Worm (Caenorhabditis elegans) whole organism, mixed stage, embryonic: Measurements from ENCODE around the gene Y60A3A.19.

ENCODE experiments used
- M03D4.4 ChIP-seq: sonication (generic microtip); optimal IDR thresholded peaks from 2 replicates; lab custom pipeline; 2017; ENCODE audit warnings: mild to moderate bottlenecking, missing genetic modification characterization, missing compliant biosample characterization
- blmp-1 ChIP-seq: fragments of 150-350 bp; optimal IDR thresholded peaks from 2 replicates; lab custom pipeline; 2014; ENCODE audit warnings: missing biosample characterization, missing genetic modification characterization
- ceh-39 ChIP-seq: fragments of 150-350 bp; optimal IDR thresholded peaks from 2 replicates; lab custom pipeline; 2014; ENCODE audit warnings: missing biosample characterization, missing genetic modification characterization
- ceh-43 ChIP-seq: fragments of 200-800 bp; sonication (Bioruptor generic); optimal IDR thresholded peaks from 2 replicates; lab custom pipeline; 2018; ENCODE audit warnings: mild to moderate bottlenecking, missing genetic modification characterization, moderate library complexity, missing compliant biosample characterization
- ceh-83 ChIP-seq: fragments of 200-800 bp; sonication (Bioruptor generic); optimal IDR thresholded peaks from 2 replicates; lab custom pipeline; 2018; ENCODE audit warnings: mild to moderate bottlenecking, missing genetic modification characterization, missing compliant biosample characterization
- ces-1 ChIP-seq: fragments of 150-350 bp; optimal IDR thresholded peaks from 2 replicates; lab custom pipeline; 2014; ENCODE audit warnings: missing biosample characterization, missing genetic modification reagents, missing genetic modification characterization
- cnd-1 ChIP-seq: fragments of 200-800 bp; sonication (Bioruptor generic); optimal IDR thresholded peaks from 2 replicates; lab custom pipeline; 2018; ENCODE audit warnings: mild to moderate bottlenecking, missing genetic modification characterization, missing compliant biosample characterization
- drap-1 ChIP-seq: fragments of 200-800 bp; sonication (Bioruptor generic); optimal IDR thresholded peaks from 3 replicates; lab custom pipeline; 2018; ENCODE audit warnings: mild to moderate bottlenecking, missing genetic modification characterization, missing compliant biosample characterization
- elt-1 ChIP-seq: sonication (generic microtip); optimal IDR thresholded peaks from 2 replicates; lab custom pipeline; 2017; ENCODE audit warnings: missing genetic modification characterization, mild to moderate bottlenecking, missing compliant biosample characterization, antibody characterized with exemption, moderate library complexity, borderline replicate concordance; ENCODE audit not compliant: insufficient read depth
- elt-3 ChIP-seq: fragments of 150-350 bp; optimal IDR thresholded peaks from 2 replicates; lab custom pipeline; 2014; ENCODE audit warnings: missing biosample characterization, missing genetic modification characterization
- flh-1 ChIP-seq: fragments of 200-800 bp; sonication (Bioruptor generic); optimal IDR thresholded peaks from 2 replicates; lab custom pipeline; 2018; ENCODE audit warnings: mild to moderate bottlenecking, missing genetic modification characterization, moderate library complexity, missing compliant biosample characterization
- ham-2 ChIP-seq: fragments of 200-800 bp; sonication (Bioruptor generic); optimal IDR thresholded peaks from 2 replicates; lab custom pipeline; 2018; ENCODE audit warnings: mild to moderate bottlenecking, missing genetic modification characterization, missing compliant biosample characterization
- hlh-1 ChIP-seq: fragments of 150-350 bp; optimal IDR thresholded peaks from 2 replicates; lab custom pipeline; 2014; ENCODE audit warnings: missing biosample characterization, missing genetic modification reagents, missing genetic modification characterization
- lin-13 ChIP-seq: fragments of 150-350 bp; optimal IDR thresholded peaks from 2 replicates; lab custom pipeline; 2014; ENCODE audit warnings: missing biosample characterization, missing genetic modification characterization
- lin-32 ChIP-seq: fragments of 200-800 bp; sonication (Bioruptor generic); optimal IDR thresholded peaks from 2 replicates; lab custom pipeline; 2018; ENCODE audit warnings: mild to moderate bottlenecking, missing genetic modification characterization, missing compliant biosample characterization
- lsy-2 ChIP-seq: fragments of 150-350 bp; optimal IDR thresholded peaks from 2 replicates; lab custom pipeline; 2014; ENCODE audit warnings: missing biosample characterization, missing genetic modification characterization
- mab-5 ChIP-seq: fragments of 150-350 bp; optimal IDR thresholded peaks from 2 replicates; lab custom pipeline; 2014; ENCODE audit warnings: missing biosample characterization, missing genetic modification characterization
- mep-1 ChIP-seq: fragments of 150-350 bp; optimal IDR thresholded peaks from 2 replicates; lab custom pipeline; 2017; ENCODE audit warnings: missing biosample characterization, missing genetic modification reagents, missing genetic modification characterization, inconsistent platforms
- mls-2 ChIP-seq: sonication (generic microtip); optimal IDR thresholded peaks from 2 replicates; lab custom pipeline; 2016; ENCODE audit warnings: mild to moderate bottlenecking, missing genetic modification characterization, moderate library complexity, missing compliant biosample characterization
- nhr-12 ChIP-seq: fragments of 150-350 bp; optimal IDR thresholded peaks from 2 replicates; lab custom pipeline; 2014; ENCODE audit warnings: missing biosample characterization, missing genetic modification characterization
- nhr-76 ChIP-seq: sonication (generic microtip); optimal IDR thresholded peaks from 2 replicates; lab custom pipeline; 2017; ENCODE audit warnings: missing biosample characterization, missing genetic modification characterization
- sem-2 ChIP-seq: fragments of 200-800 bp; sonication (Bioruptor generic); optimal IDR thresholded peaks from 2 replicates; lab custom pipeline; 2018; ENCODE audit warnings: mild to moderate bottlenecking, missing genetic modification characterization, missing compliant biosample characterization
- snpc-4 ChIP-seq: fragments of 150-350 bp; optimal IDR thresholded peaks from 2 replicates; lab custom pipeline; 2014; ENCODE audit warnings: missing biosample characterization, missing genetic modification characterization
- sptf-1 ChIP-seq: sonication (generic microtip); optimal IDR thresholded peaks from 2 replicates; lab custom pipeline; 2017; ENCODE audit warnings: mild to moderate bottlenecking, missing genetic modification characterization, moderate library complexity, missing compliant biosample characterization
- tbx-8 ChIP-seq: fragments of 200-800 bp; sonication (Bioruptor generic); optimal IDR thresholded peaks from 2 replicates; lab custom pipeline; 2018; ENCODE audit warnings: mild to moderate bottlenecking, missing genetic modification characterization, moderate library complexity, missing compliant biosample characterization
- unc-120 ChIP-seq: sonication (generic microtip); optimal IDR thresholded peaks from 2 replicates; lab custom pipeline; 2017; ENCODE audit warnings: missing genetic modification characterization, missing compliant biosample characterization; ENCODE audit not compliant: poor library complexity, severe bottlenecking
- unc-39 ChIP-seq: fragments of 150-350 bp; optimal IDR thresholded peaks from 2 replicates; lab custom pipeline; 2014; ENCODE audit warnings: missing biosample characterization, missing genetic modification characterization
- unc-62 ChIP-seq: fragments of 150-350 bp; optimal IDR thresholded peaks from 2 replicates; lab custom pipeline; 2014; ENCODE audit warnings: missing biosample characterization, missing genetic modification reagents, missing genetic modification characterization
- zip-8 ChIP-seq: fragments of 150-350 bp; optimal IDR thresholded peaks from 2 replicates; lab custom pipeline; 2014; ENCODE audit warnings: missing biosample characterization, missing genetic modification characterization
- ztf-11 ChIP-seq: fragments of 150-350 bp; optimal IDR thresholded peaks from 2 replicates; lab custom pipeline; 2014; ENCODE audit warnings: missing biosample characterization, missing genetic modification characterization

Y60A3A.19 gene

DNA sequence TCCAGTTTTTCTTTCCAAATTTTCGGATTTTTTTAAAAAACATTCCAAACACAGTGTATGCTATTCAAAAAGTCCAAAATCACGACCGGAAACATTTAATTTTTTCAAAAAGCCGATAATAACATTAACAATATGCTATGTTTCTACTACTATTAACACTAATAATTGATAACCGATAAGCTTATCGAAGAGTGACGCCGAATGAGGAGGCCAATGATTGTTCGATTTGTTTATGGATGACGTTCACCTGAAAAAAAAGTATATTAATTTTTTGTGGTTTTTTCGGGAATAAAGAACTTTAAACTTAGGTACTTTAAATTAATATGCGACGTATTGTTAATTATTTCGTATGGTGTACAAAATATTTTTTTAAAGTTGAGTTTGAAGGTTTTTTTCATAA lies 18.4 kb upstream of the Y60A3A.19 start:
- TF ChIP-seq unc-62 (GFP tag; lab: Kevin White, UChicago) (no peak), blmp-1 (no peak), flh-1 (no peak), zip-8 (tag; lab: Kevin White, UChicago) (no peak), nhr-76 (tag; lab: Kevin White, UChicago) (no peak), M03D4.4 (tag; lab: Kevin White, UChicago) (no peak), mep-1 (no peak), snpc-4 (tag; lab: Kevin White, UChicago) (no peak), mls-2 (tag; lab: Kevin White, UChicago) (no peak), lsy-2 (tag; lab: Kevin White, UChicago) (no peak), ceh-39 (tag; lab: Kevin White, UChicago) (no peak), nhr-12 (tag; lab: Kevin White, UChicago) (no peak), mab-5 (no peak), ces-1 (GFP tag; lab: Kevin White, UChicago) (no peak)

DNA sequence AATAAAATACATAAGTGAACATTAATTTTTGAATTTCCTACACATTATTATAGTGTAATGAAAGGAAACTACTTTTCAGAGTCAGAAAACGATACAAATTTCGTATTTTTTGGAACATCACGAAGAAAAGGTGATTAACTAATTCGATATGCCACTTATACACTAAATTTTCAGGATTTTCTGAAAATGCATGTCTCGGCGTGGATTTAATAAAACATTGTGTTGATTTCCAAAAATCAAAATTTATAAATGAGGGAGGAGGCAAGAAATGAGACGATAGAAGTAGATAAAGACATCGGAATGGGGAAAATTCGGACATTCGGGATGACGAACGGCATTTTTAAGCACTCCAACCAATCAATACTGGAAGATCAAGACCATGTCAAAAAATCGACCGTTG lies 17.2 kb upstream of the Y60A3A.19 start, which contains the start of gene Y116F11B.14:
TSS of gene Y116F11B.14 (plus strand) at position 301 of the 400 bp plus-strand sequence.
- TF ChIP-seq ham-2 (GFP tag; lab: Kevin White, UChicago) (no peak), lin-32 (GFP tag; lab: Kevin White, UChicago) (no peak), mls-2 (tag; lab: Kevin White, UChicago) (no peak), ceh-39 (tag; lab: Kevin White, UChicago) (no peak), elt-3 (tag; lab: Kevin White, UChicago) (no peak), ces-1 (GFP tag; lab: Kevin White, UChicago) (no peak), zip-8 (tag; lab: Kevin White, UChicago) (no peak), unc-62 (GFP tag; lab: Kevin White, UChicago) (no peak), mep-1 (no peak), lsy-2 (tag; lab: Kevin White, UChicago) (no peak), nhr-76 (tag; lab: Kevin White, UChicago) (no peak), tbx-8 (GFP tag; lab: Kevin White, UChicago) (no peak), hlh-1 (no peak), nhr-12 (tag; lab: Kevin White, UChicago) (no peak), unc-39 (tag; lab: Kevin White, UChicago) (no peak), cnd-1 (tag; lab: Kevin White, UChicago) (no peak), M03D4.4 (tag; lab: Kevin White, UChicago) (no peak), elt-1 (tag; lab: Kevin White, UChicago) (no peak), ceh-43 (GFP tag; lab: Kevin White, UChicago) (no peak)

DNA sequence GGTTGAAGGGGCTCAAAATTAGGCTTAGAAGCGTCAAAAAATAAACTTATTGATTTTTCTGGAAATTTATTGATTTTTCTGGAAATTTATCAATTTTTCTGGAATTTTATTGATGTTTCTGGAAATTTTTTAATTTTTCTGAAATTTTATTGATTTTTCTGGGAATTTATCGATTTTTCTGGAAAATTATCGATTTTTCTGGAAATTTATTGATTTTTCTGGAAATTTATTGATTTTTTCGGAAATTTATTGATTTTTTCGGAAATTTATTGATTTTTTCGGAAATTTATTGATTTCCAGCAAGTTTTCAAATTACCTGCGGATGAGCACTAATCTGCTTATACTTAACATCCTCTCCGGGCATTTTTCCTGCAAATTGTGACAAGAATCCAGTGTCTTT lies 14.5 kb upstream of the Y60A3A.19 start:
- TF ChIP-seq tbx-8 (GFP tag; lab: Kevin White, UChicago) (no peak), lin-13 (tag; lab: Kevin White, UChicago) (no peak), unc-120 (tag; lab: Kevin White, UChicago) (no peak), mab-5 (no peak), hlh-1 (no peak), blmp-1 (no peak), ceh-83 (GFP tag; lab: Kevin White, UChicago) (no peak), mls-2 (tag; lab: Kevin White, UChicago) (no peak)

DNA sequence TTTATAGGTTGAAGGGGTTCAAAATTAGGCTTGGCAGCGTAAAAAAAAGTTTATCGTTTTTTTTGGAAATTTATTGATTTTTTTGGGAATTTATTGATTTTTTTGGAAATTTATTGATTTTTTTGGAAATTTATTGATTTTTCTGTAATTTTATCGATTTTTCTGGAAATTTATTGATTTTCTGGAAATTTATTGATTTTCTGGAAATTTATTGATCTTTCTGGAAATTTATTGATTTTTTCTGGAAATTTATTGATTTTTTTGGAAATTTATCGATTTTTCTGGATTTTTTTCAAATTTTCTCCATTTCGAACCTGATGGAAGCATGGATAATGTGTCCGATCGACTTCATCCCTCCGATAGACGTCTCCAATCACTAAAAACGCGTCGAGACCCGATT lies 11.6 kb upstream of the Y60A3A.19 start:
- TF ChIP-seq sptf-1 (tag; lab: Kevin White, UChicago), result no peak
- TF ChIP-seq drap-1 (GFP tag; lab: Kevin White, UChicago), result no peak
- TF ChIP-seq unc-120 (tag; lab: Kevin White, UChicago), result no peak
- TF ChIP-seq lin-13 (tag; lab: Kevin White, UChicago), result no peak
- no peak for TF ChIP-seq ces-1 (GFP tag; lab: Kevin White, UChicago)
- TF ChIP-seq, all 35 proteins: peak for 0

DNA sequence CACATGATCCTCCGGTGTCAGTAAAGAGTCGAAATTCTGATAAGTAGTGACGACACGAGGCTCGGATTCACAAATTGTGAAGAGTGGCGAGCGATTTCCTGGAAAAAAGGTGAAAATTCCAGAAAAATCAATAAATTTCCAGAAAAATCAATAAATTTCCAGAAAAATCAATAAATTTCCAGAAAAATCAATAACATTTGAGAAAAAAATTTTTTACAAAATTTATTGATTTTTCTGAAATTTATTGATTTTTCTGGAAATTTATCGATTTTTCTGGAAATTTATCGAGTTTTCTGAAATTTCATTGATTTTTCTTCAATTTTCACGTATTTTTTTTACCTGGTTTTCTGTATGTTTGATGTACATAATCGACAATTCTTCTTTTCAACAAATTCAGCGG lies 10.4 kb upstream of the Y60A3A.19 start:
- TF ChIP-seq sem-2 (GFP tag; lab: Kevin White, UChicago), result no peak
- no peak for TF ChIP-seq unc-62 (GFP tag; lab: Kevin White, UChicago)
- no peak for TF ChIP-seq nhr-12 (tag; lab: Kevin White, UChicago)
- TF ChIP-seq mls-2 (tag; lab: Kevin White, UChicago), result no peak
- TF ChIP-seq elt-3 (tag; lab: Kevin White, UChicago), result no peak
- TF ChIP-seq drap-1 (GFP tag; lab: Kevin White, UChicago), result no peak
- no peak for TF ChIP-seq ceh-43 (GFP tag; lab: Kevin White, UChicago)
- TF ChIP-seq ham-2 (GFP tag; lab: Kevin White, UChicago), result no peak
- no peak for TF ChIP-seq unc-120 (tag; lab: Kevin White, UChicago)
- TF ChIP-seq nhr-76 (tag; lab: Kevin White, UChicago), result no peak
- no peak for TF ChIP-seq mab-5
- no peak for TF ChIP-seq ztf-11 (tag; lab: Kevin White, UChicago)
- TF ChIP-seq elt-1 (tag; lab: Kevin White, UChicago), result no peak
- no peak for TF ChIP-seq lsy-2 (tag; lab: Kevin White, UChicago)
- no peak for TF ChIP-seq lin-32 (GFP tag; lab: Kevin White, UChicago)
